Fruit fly (Drosophila melanogaster) whole organism, prepupa: ENCODE data around the gene Spn.

Experiments
- CG11294 ChIP-seq: fragments of 200-800 bp; sonication (Bioruptor generic); IDR thresholded peaks from 2 replicates; pipeline ENCODE4 v1.3.6; 2022; ENCODE audit warnings: missing biosample characterization, missing genetic modification characterization
- CG11762 ChIP-seq: fragments of 200-800 bp; sonication (Bioruptor generic); optimal IDR thresholded peaks from 3 replicates; lab custom pipeline; 2016; ENCODE audit warnings: missing biosample characterization, missing genetic modification characterization; ENCODE audit not compliant: insufficient read depth
- CG3032 ChIP-seq: fragments of 200-800 bp; optimal IDR thresholded peaks from 2 replicates; lab custom pipeline; 2019; ENCODE audit warnings: missing biosample characterization, mild to moderate bottlenecking, missing genetic modification characterization, moderate library complexity
- CG6163 ChIP-seq: fragments of 200-800 bp; sonication (Bioruptor generic); IDR thresholded peaks from 3 replicates; pipeline ENCODE4 v1.3.6; 2022; ENCODE audit warnings: missing biosample characterization, missing genetic modification characterization
- CG6792 ChIP-seq: fragments of 200-800 bp; sonication (Bioruptor generic); optimal IDR thresholded peaks from 3 replicates; lab custom pipeline; 2016; ENCODE audit warnings: missing biosample characterization, missing genetic modification characterization
- CG6854 ChIP-seq: fragments of 200-800 bp; sonication (Bioruptor generic); optimal IDR thresholded peaks from 2 replicates; lab custom pipeline; 2017; ENCODE audit warnings: missing biosample characterization, mild to moderate bottlenecking, missing genetic modification characterization
- Eip78C ChIP-seq: fragments of 200-800 bp; sonication (Bioruptor generic); peaks from one replicate; lab custom pipeline; 2016; ENCODE audit warnings: missing biosample characterization, missing genetic modification characterization
- Hr39 ChIP-seq: fragments of 200-800 bp; sonication (Bioruptor generic); optimal IDR thresholded peaks from 2 replicates; lab custom pipeline; 2016; ENCODE audit warnings: missing biosample characterization, missing genetic modification characterization
- Hr4 ChIP-seq: fragments of 200-800 bp; sonication (Bioruptor generic); optimal IDR thresholded peaks from 3 replicates; lab custom pipeline; 2016; ENCODE audit warnings: missing biosample characterization, missing genetic modification characterization
- Lpt ChIP-seq: fragments of 200-800 bp; sonication (Bioruptor generic); optimal IDR thresholded peaks from 3 replicates; lab custom pipeline; 2016; ENCODE audit warnings: missing biosample characterization, missing genetic modification characterization
- OdsH ChIP-seq: fragments of 200-800 bp; sonication (Bioruptor generic); optimal IDR thresholded peaks from 3 replicates; lab custom pipeline; 2016; ENCODE audit warnings: missing biosample characterization, missing genetic modification characterization
- cyc ChIP-seq: fragments of 200-800 bp; sonication (Bioruptor generic); optimal IDR thresholded peaks from 3 replicates; lab custom pipeline; 2016; ENCODE audit warnings: missing biosample characterization, missing genetic modification characterization
- fkh ChIP-seq: fragments of 200-800 bp; sonication (Bioruptor generic); optimal IDR thresholded peaks from 3 replicates; lab custom pipeline; 2017; ENCODE audit warnings: missing biosample characterization, mild to moderate bottlenecking, missing genetic modification characterization, moderate library complexity

- TF ChIP-seq Hr39 (GFP tag; lab: Kevin White, UChicago), result no peak
- TF ChIP-seq fkh (GFP tag; lab: Kevin White, UChicago), result peak; percentile 76
- no peak for TF ChIP-seq CG6163 (GFP tag; lab: Robert Waterston, UW)
- no peak for TF ChIP-seq Eip78C (GFP tag; lab: Kevin White, UChicago)
- TF ChIP-seq Lpt (GFP tag; lab: Kevin White, UChicago), result no peak
- TF ChIP-seq CG11294, result no peak
- no peak for TF ChIP-seq CG11762 (GFP tag; lab: Kevin White, UChicago)
- TF ChIP-seq OdsH (GFP tag; lab: Kevin White, UChicago), result no peak
- no peak for TF ChIP-seq Hr4 (GFP tag; lab: Kevin White, UChicago)
- TF ChIP-seq CG6792, result no peak
- no peak for TF ChIP-seq cyc (GFP tag; lab: Kevin White, UChicago)
- TF ChIP-seq CG3032 (tag; lab: Kevin White, UChicago), result no peak
- no peak for TF ChIP-seq CG6854
These were observed 60.4 kb downstream of the Spn start for dm6 chr3L:2493517-2494182.
